Worm (Caenorhabditis elegans) whole organism, young adult: ENCODE data around the gene ZK856.5.

Experiments used
- C17E4.6 ChIP-seq: fragments of 200-800 bp; sonication (Bioruptor generic); IDR thresholded peaks from 2 replicates; pipeline ENCODE4 v1.3.6; 2022; ENCODE audit warnings: missing genetic modification reagents, missing genetic modification characterization, missing compliant biosample characterization
- F23B12.7 ChIP-seq: sonication (generic microtip); optimal IDR thresholded peaks from 2 replicates; lab custom pipeline; 2017; ENCODE audit warnings: missing genetic modification characterization, mild to moderate bottlenecking, missing compliant biosample characterization, antibody characterized with exemption, moderate library complexity; ENCODE audit not compliant: insufficient read depth
- F33H1.4 ChIP-seq: fragments of 200-800 bp; sonication (Bioruptor generic); IDR thresholded peaks from 2 replicates; pipeline ENCODE4 v1.3.6; 2022; ENCODE audit warnings: missing genetic modification reagents, missing genetic modification characterization, missing compliant biosample characterization
- F57A8.1 ChIP-seq: fragments of 200-800 bp; sonication (Bioruptor generic); optimal IDR thresholded peaks from 2 replicates; lab custom pipeline; 2018; ENCODE audit warnings: mild to moderate bottlenecking, missing genetic modification characterization, moderate library complexity, missing compliant biosample characterization
- K11D2.4 ChIP-seq: fragments of 200-800 bp; sonication (Bioruptor generic); IDR thresholded peaks from 2 replicates; pipeline ENCODE4 v1.3.6; 2022; ENCODE audit warnings: missing genetic modification reagents, missing genetic modification characterization, missing compliant biosample characterization
- K12H6.12 ChIP-seq: fragments of 200-800 bp; sonication (Bioruptor generic); optimal IDR thresholded peaks from 2 replicates; lab custom pipeline; 2018; ENCODE audit warnings: mild to moderate bottlenecking, missing genetic modification characterization, missing compliant biosample characterization
- Y53F4B.3 ChIP-seq: fragments of 200-800 bp; sonication (Bioruptor generic); IDR thresholded peaks from 2 replicates; pipeline ENCODE4 v1.3.6; 2022; ENCODE audit warnings: missing genetic modification reagents, missing genetic modification characterization, missing compliant biosample characterization
- Y67H2A.10 ChIP-seq: fragments of 200-800 bp; sonication (Bioruptor generic); conservative IDR thresholded peaks from 2 replicates; pipeline ENCODE4 v1.3.6; 2022; ENCODE audit warnings: missing genetic modification reagents, missing genetic modification characterization, missing compliant biosample characterization
- Y79H2A.3 ChIP-seq: fragments of 200-800 bp; sonication (Bioruptor generic); conservative IDR thresholded peaks from 2 replicates; pipeline ENCODE4 v1.3.6; 2022; ENCODE audit warnings: missing genetic modification reagents, missing genetic modification characterization, missing compliant biosample characterization
- ZK185.1 ChIP-seq: sonication (generic microtip); optimal IDR thresholded peaks from 2 replicates; lab custom pipeline; 2016; ENCODE audit warnings: mild to moderate bottlenecking, missing genetic modification characterization, missing compliant biosample characterization; ENCODE audit not compliant: poor library complexity, severe bottlenecking
- ama-1 ChIP-seq, 3 experiments: fragments of 150-350 bp in 1 of 3; sonication (generic microtip) in 2 of 3; optimal IDR thresholded peaks; 2 replicates each; lab custom pipeline; 2014 to 2018; ENCODE audit warnings: missing biosample characterization in 2 of 3, missing genetic modification characterization in 2 of 3, missing genetic modification reagents in 2 of 3
- atf-7 ChIP-seq: sonication (generic microtip); optimal IDR thresholded peaks from 2 replicates; lab custom pipeline; 2017; ENCODE audit warnings: mild to moderate bottlenecking, missing genetic modification characterization, missing compliant biosample characterization
- ceh-27 ChIP-seq: fragments of 200-800 bp; sonication (Bioruptor generic); optimal IDR thresholded peaks from 2 replicates; lab custom pipeline; 2018; ENCODE audit warnings: mild to moderate bottlenecking, missing genetic modification characterization, moderate library complexity, missing compliant biosample characterization
- ceh-79 ChIP-seq: sonication (generic microtip); optimal IDR thresholded peaks from 2 replicates; lab custom pipeline; 2017; ENCODE audit warnings: mild to moderate bottlenecking, missing genetic modification characterization, missing compliant biosample characterization
- ekl-4 ChIP-seq: fragments of 200-800 bp; sonication (Bioruptor generic); IDR thresholded peaks from 2 replicates; pipeline ENCODE4 v1.3.6; 2022; ENCODE audit warnings: missing genetic modification reagents, missing genetic modification characterization, missing compliant biosample characterization
- him-1 ChIP-seq: sonication (generic microtip); optimal IDR thresholded peaks from 2 replicates; lab custom pipeline; 2016; ENCODE audit warnings: missing genotype, missing genetic modification reagents, missing genetic modification characterization, missing compliant biosample characterization
- hlh-26 ChIP-seq: fragments of 200-800 bp; sonication (Bioruptor generic); conservative IDR thresholded peaks from 2 replicates; pipeline ENCODE4 v1.3.6; 2022; ENCODE audit warnings: missing genetic modification reagents, missing genetic modification characterization, missing compliant biosample characterization
- hmg-20 ChIP-seq: fragments of 200-800 bp; sonication (Bioruptor generic); IDR thresholded peaks from 2 replicates; pipeline ENCODE4 v1.3.6; 2022; ENCODE audit warnings: missing genetic modification reagents, missing genetic modification characterization, missing compliant biosample characterization
- madf-8 ChIP-seq: fragments of 200-800 bp; sonication (Bioruptor generic); conservative IDR thresholded peaks from 2 replicates; pipeline ENCODE4 v1.3.6; 2022; ENCODE audit warnings: missing genetic modification reagents, missing genetic modification characterization, missing compliant biosample characterization
- mel-28 ChIP-seq: sonication (generic microtip); optimal IDR thresholded peaks from 2 replicates; lab custom pipeline; 2016; ENCODE audit warnings: borderline replicate concordance, mild to moderate bottlenecking, missing genetic modification characterization, missing compliant biosample characterization
- mes-4 ChIP-seq: sonication (generic microtip); optimal IDR thresholded peaks from 2 replicates; lab custom pipeline; 2016; ENCODE audit warnings: missing genotype, missing genetic modification characterization, missing compliant biosample characterization
- mxl-1 ChIP-seq: sonication (generic microtip); optimal IDR thresholded peaks from 2 replicates; lab custom pipeline; 2016; ENCODE audit warnings: missing genetic modification characterization, missing compliant biosample characterization
- nfya-1 ChIP-seq: sonication (generic microtip); optimal IDR thresholded peaks from 2 replicates; lab custom pipeline; 2017; ENCODE audit warnings: antibody characterized with exemption, missing compliant biosample characterization, missing genetic modification characterization, borderline replicate concordance; ENCODE audit not compliant: insufficient read depth
- nhr-80 ChIP-seq: sonication (generic microtip); optimal IDR thresholded peaks from 2 replicates; lab custom pipeline; 2016; ENCODE audit warnings: missing genetic modification characterization, missing compliant biosample characterization
- nhr-90 ChIP-seq: sonication (generic microtip); optimal IDR thresholded peaks from 2 replicates; lab custom pipeline; 2016; ENCODE audit warnings: missing genotype, mild to moderate bottlenecking, missing genetic modification characterization, missing compliant biosample characterization
- rcor-1 ChIP-seq: fragments of 200-800 bp; sonication (Bioruptor generic); IDR thresholded peaks from 2 replicates; pipeline ENCODE4 v1.3.6; 2022; ENCODE audit warnings: missing genetic modification reagents, missing genetic modification characterization, missing compliant biosample characterization
- repo-1 ChIP-seq: sonication (generic microtip); optimal IDR thresholded peaks from 2 replicates; lab custom pipeline; 2017; ENCODE audit warnings: mild to moderate bottlenecking, missing genetic modification characterization, missing compliant biosample characterization
- sdz-38 ChIP-seq: sonication (generic microtip); optimal IDR thresholded peaks from 2 replicates; lab custom pipeline; 2016; ENCODE audit warnings: missing genotype, missing genetic modification characterization, missing compliant biosample characterization
- sea-2 ChIP-seq: fragments of 200-800 bp; sonication (Bioruptor generic); IDR thresholded peaks from 2 replicates; pipeline ENCODE4 v1.3.6; 2022; ENCODE audit warnings: missing genetic modification characterization, missing compliant biosample characterization
- snpc-1.1 ChIP-seq: sonication (generic microtip); optimal IDR thresholded peaks from 2 replicates; lab custom pipeline; 2017; ENCODE audit warnings: missing genetic modification characterization, mild to moderate bottlenecking, missing compliant biosample characterization, antibody characterized with exemption, moderate library complexity, missing genotype, missing genetic modification reagents; ENCODE audit not compliant: insufficient read depth
- snpc-3.4 ChIP-seq: sonication (generic microtip); optimal IDR thresholded peaks from 2 replicates; lab custom pipeline; 2017; ENCODE audit warnings: missing genetic modification characterization, mild to moderate bottlenecking, missing compliant biosample characterization, antibody characterized with exemption, moderate library complexity, missing genotype, missing genetic modification reagents
- sptf-2 ChIP-seq: fragments of 200-800 bp; sonication (Bioruptor generic); optimal IDR thresholded peaks from 2 replicates; lab custom pipeline; 2018; ENCODE audit warnings: mild to moderate bottlenecking, missing genetic modification characterization, missing compliant biosample characterization
- tbx-9 ChIP-seq: sonication (generic microtip); optimal IDR thresholded peaks from 2 replicates; lab custom pipeline; 2016; ENCODE audit warnings: borderline replicate concordance, missing genetic modification characterization, inconsistent platforms, missing compliant biosample characterization
- zfh-2 ChIP-seq: fragments of 200-800 bp; sonication (Bioruptor generic); conservative IDR thresholded peaks from 2 replicates; pipeline ENCODE4 v1.3.6; 2022; ENCODE audit warnings: missing genetic modification reagents, missing genetic modification characterization, missing compliant biosample characterization
- ztf-3 ChIP-seq: fragments of 200-800 bp; sonication (Bioruptor generic); optimal IDR thresholded peaks from 2 replicates; lab custom pipeline; 2018; ENCODE audit warnings: mild to moderate bottlenecking, missing genetic modification characterization, missing compliant biosample characterization

Gene ZK856.5

ce11 chrV:10225610-10226009 lies 35.7 kb upstream of the ZK856.5 start, which contains the start of gene daf-36:
Gene daf-36, minus strand, starts transcription at chrV:10225710.
- TF ChIP-seq nhr-80, result peak; percentile 45
- TF ChIP-seq ama-1 (optimal IDR thresholded peaks at IDR 0.05; lab: Kevin White, UChicago), result no peak
- no peak for TF ChIP-seq ama-1 (GFP tag; optimal IDR thresholded peaks at IDR 0.05; lab: Kevin White, UChicago)

- TF ChIP-seq Y53F4B.3 (GFP tag; lab: Robert Waterston, UW), result no peak
- TF ChIP-seq hmg-20 (GFP tag; lab: Robert Waterston, UW), result no peak
- no peak for TF ChIP-seq K12H6.12
- TF ChIP-seq nhr-80, result peak; percentile 62
- TF ChIP-seq mes-4 (tag; lab: Kevin White, UChicago), result no peak
These were observed 34.7 kb upstream of the ZK856.5 start for ce11 chrV:10224619-10225018.

- TF ChIP-seq nfya-1 (tag; lab: Kevin White, UChicago) (no peak), K11D2.4 (no peak), zfh-2 (GFP tag; lab: Robert Waterston, UW) (no peak), Y67H2A.10 (GFP tag; lab: Robert Waterston, UW) (no peak), sptf-2 (no peak), sea-2 (no peak), ZK185.1 (tag; lab: Kevin White, UChicago) (no peak), rcor-1 (GFP tag; lab: Robert Waterston, UW) (no peak), nhr-90 (tag; lab: Kevin White, UChicago) (no peak), him-1 (tag; lab: Kevin White, UChicago) (no peak), tbx-9 (tag; lab: Kevin White, UChicago) (no peak), repo-1 (tag; lab: Kevin White, UChicago) (no peak), ceh-79 (tag; lab: Kevin White, UChicago) (no peak), C17E4.6 (GFP tag; lab: Robert Waterston, UW) (no peak)
- TF ChIP-seq, all 124 proteins: peak for 0
These were observed 32.1 kb upstream of the ZK856.5 start, which contains the start of gene C12D8.20 for ce11 chrV:10222007-10222406. Gene C12D8.20, plus strand, starts transcription at chrV:10222307.

- no peak for TF ChIP-seq sdz-38 (tag; lab: Kevin White, UChicago)
- TF ChIP-seq hlh-26 (GFP tag; lab: Robert Waterston, UW), result no peak
- no peak for TF ChIP-seq F57A8.1 (GFP tag; lab: Kevin White, UChicago)
- no peak for TF ChIP-seq F23B12.7 (tag; lab: Kevin White, UChicago)
- TF ChIP-seq F33H1.4 (GFP tag; lab: Robert Waterston, UW), result no peak
- TF ChIP-seq mxl-1 (tag; lab: Kevin White, UChicago), result no peak
- TF ChIP-seq ama-1 (optimal IDR thresholded peaks at IDR 0.05; lab: Kevin White, UChicago), result no peak
- no peak for TF ChIP-seq ama-1 (GFP tag; optimal IDR thresholded peaks at IDR 0.05; lab: Kevin White, UChicago)
- no peak for TF ChIP-seq ceh-27
- TF ChIP-seq ztf-3 (GFP tag; lab: Kevin White, UChicago), result no peak
These were observed 31.4 kb upstream of the ZK856.5 start, which contains the start of the genes fipr-5 and fipr-9 for ce11 chrV:10221317-10221716. Gene fipr-5, minus strand, starts transcription at chrV:10221417. Gene fipr-9, plus strand, starts transcription at chrV:10221662.

- no peak for TF ChIP-seq snpc-1.1
- TF ChIP-seq ama-1 (optimal IDR thresholded peaks at IDR 0.05; lab: Kevin White, UChicago), result no peak
- no peak for TF ChIP-seq ama-1 (GFP tag; optimal IDR thresholded peaks at IDR 0.05; lab: Kevin White, UChicago)
- no peak for TF ChIP-seq atf-7 (tag; lab: Kevin White, UChicago)
- TF ChIP-seq repo-1 (tag; lab: Kevin White, UChicago), result no peak
- no peak for TF ChIP-seq mel-28 (tag; lab: Kevin White, UChicago)
- no peak for TF ChIP-seq madf-8 (GFP tag; lab: Robert Waterston, UW)
- TF ChIP-seq hlh-26 (GFP tag; lab: Robert Waterston, UW), result no peak
- no peak for TF ChIP-seq snpc-3.4 (tag; lab: Kevin White, UChicago)
- no peak for TF ChIP-seq him-1 (tag; lab: Kevin White, UChicago)
- no peak for TF ChIP-seq ekl-4 (GFP tag; lab: Robert Waterston, UW)
- TF ChIP-seq Y79H2A.3 (GFP tag; lab: Robert Waterston, UW), result no peak
These were observed 30.7 kb upstream of the ZK856.5 start, which contains the start of gene C12D8.13 for ce11 chrV:10220605-10221004. Gene C12D8.13, minus strand, starts transcription at chrV:10220705.
